Fruit fly (Drosophila melanogaster) whole organism, embryonic: ENCODE measurements around the gene IntS10.

Experiments
- Ada2b ChIP-seq: fragments of 200-800 bp; sonication (Bioruptor generic); IDR thresholded peaks from 2 replicates; pipeline ENCODE4 v1.3.6; 2022; ENCODE audit warnings: missing biosample characterization, missing genetic modification characterization
- B-H1 ChIP-seq: fragments of 200-800 bp; sonication (Bioruptor generic); IDR thresholded peaks from 3 replicates; pipeline ENCODE4 v1.3.6; 2022; ENCODE audit warnings: missing biosample characterization, missing genetic modification characterization
- BEAF-32 ChIP-seq: fragments of 200-800 bp; sonication (Bioruptor generic); optimal IDR thresholded peaks from 3 replicates; lab custom pipeline; 2017; ENCODE audit warnings: missing biosample characterization, missing genetic modification characterization, mild to moderate bottlenecking, moderate library complexity, missing genetic modification reagents
- Blimp-1 ChIP-seq: fragments of 200-800 bp; sonication (Bioruptor generic); optimal IDR thresholded peaks from 3 replicates; lab custom pipeline; 2018; ENCODE audit warnings: missing biosample characterization, missing genetic modification characterization, mild to moderate bottlenecking, moderate library complexity, missing genetic modification reagents
- BtbVII ChIP-seq: fragments of 200-800 bp; sonication (Bioruptor generic); optimal IDR thresholded peaks from 3 replicates; lab custom pipeline; 2017; ENCODE audit warnings: missing biosample characterization, mild to moderate bottlenecking, missing genetic modification characterization
- CG10979 ChIP-seq: fragments of 200-800 bp; sonication (Bioruptor generic); optimal IDR thresholded peaks from 2 replicates; lab custom pipeline; 2018; ENCODE audit warnings: missing biosample characterization, mild to moderate bottlenecking, missing genetic modification characterization, moderate library complexity
- CG12155 ChIP-seq: fragments of 200-800 bp; sonication (Bioruptor generic); optimal IDR thresholded peaks from 3 replicates; lab custom pipeline; 2016; ENCODE audit warnings: missing biosample characterization, missing genetic modification characterization
- CG12391 ChIP-seq: fragments of 200-800 bp; sonication (Bioruptor generic); optimal IDR thresholded peaks from 3 replicates; lab custom pipeline; 2018; ENCODE audit warnings: missing biosample characterization, mild to moderate bottlenecking, missing genetic modification characterization, moderate library complexity
- CG12744 ChIP-seq: fragments of 200-800 bp; sonication (Bioruptor generic); optimal IDR thresholded peaks from 2 replicates; lab custom pipeline; 2016; ENCODE audit warnings: missing biosample characterization, missing genetic modification characterization
- CG13287 ChIP-seq: fragments of 200-800 bp; sonication (Bioruptor generic); IDR thresholded peaks from 2 replicates; pipeline ENCODE4 v1.3.6; 2022; ENCODE audit warnings: missing biosample characterization, missing genetic modification characterization; ENCODE audit not compliant: partially characterized antibody
- CG14667 ChIP-seq: fragments of 200-800 bp; sonication (Bioruptor generic); IDR thresholded peaks from 2 replicates; pipeline ENCODE4 v1.3.6; 2022; ENCODE audit warnings: missing biosample characterization, missing genetic modification characterization
- CG14710 ChIP-seq: fragments of 200-800 bp; sonication (Bioruptor generic); optimal IDR thresholded peaks from 3 replicates; lab custom pipeline; 2019; ENCODE audit warnings: missing biosample characterization, mild to moderate bottlenecking, missing genetic modification characterization, moderate library complexity
- CG14860 ChIP-seq: fragments of 200-800 bp; sonication (Bioruptor generic); IDR thresholded peaks from 3 replicates; pipeline ENCODE4 v1.3.6; 2022; ENCODE audit warnings: missing biosample characterization, missing genetic modification characterization; ENCODE audit not compliant: partially characterized antibody
- CG1603 ChIP-seq: fragments of 200-800 bp; sonication (Bioruptor generic); optimal IDR thresholded peaks from 2 replicates; lab custom pipeline; 2019; ENCODE audit warnings: missing biosample characterization, mild to moderate bottlenecking, missing genetic modification characterization, moderate library complexity
- CG16815 ChIP-seq: fragments of 200-800 bp; sonication (Bioruptor generic); optimal IDR thresholded peaks from 3 replicates; lab custom pipeline; 2017; ENCODE audit warnings: missing biosample characterization, mild to moderate bottlenecking, missing genetic modification characterization
- CG17612 ChIP-seq: fragments of 200-800 bp; sonication (Bioruptor generic); IDR thresholded peaks from 2 replicates; pipeline ENCODE4 v1.3.6; 2022; ENCODE audit warnings: missing biosample characterization, missing genetic modification characterization
- CG3726 ChIP-seq: fragments of 200-800 bp; sonication (Bioruptor generic); IDR thresholded peaks from 3 replicates; pipeline ENCODE4, ENCODE4 v1.3.6; 2022; ENCODE audit warnings: missing biosample characterization, missing genetic modification characterization
- CG4424 ChIP-seq: fragments of 200-800 bp; sonication (Bioruptor generic); optimal IDR thresholded peaks from 3 replicates; lab custom pipeline; 2016; ENCODE audit warnings: missing biosample characterization, missing genetic modification characterization
- CG8281 ChIP-seq: fragments of 200-800 bp; sonication (Bioruptor generic); optimal IDR thresholded peaks from 2 replicates; lab custom pipeline; 2018; ENCODE audit warnings: missing biosample characterization, mild to moderate bottlenecking, missing genetic modification characterization, moderate library complexity
- CG8944 ChIP-seq: fragments of 200-800 bp; sonication (Bioruptor generic); optimal IDR thresholded peaks from 3 replicates; lab custom pipeline; 2016; ENCODE audit warnings: missing biosample characterization, missing genetic modification characterization
- CG9727 ChIP-seq: fragments of 200-800 bp; sonication (Bioruptor generic); optimal IDR thresholded peaks from 3 replicates; lab custom pipeline; 2017; ENCODE audit warnings: missing biosample characterization, mild to moderate bottlenecking, missing genetic modification characterization
- Dbx ChIP-seq: fragments of 200-800 bp; sonication (Bioruptor generic); IDR thresholded peaks from 3 replicates; pipeline ENCODE4 v1.3.6; 2022; ENCODE audit warnings: missing biosample characterization, missing genetic modification characterization
- HLH3B ChIP-seq: fragments of 200-800 bp; sonication (Bioruptor generic); IDR thresholded peaks from 2 replicates; pipeline ENCODE4 v1.3.6; 2022; ENCODE audit warnings: missing biosample characterization, missing genetic modification characterization
- Hsf ChIP-seq: fragments of 200-800 bp; sonication (Bioruptor generic); optimal IDR thresholded peaks from 3 replicates; lab custom pipeline; 2016; ENCODE audit warnings: missing biosample characterization, missing genetic modification characterization
- Kr ChIP-seq: fragments of 200-800 bp; sonication (Bioruptor generic); optimal IDR thresholded peaks from 2 replicates; lab custom pipeline; 2017; ENCODE audit warnings: missing biosample characterization, mild to moderate bottlenecking, missing genetic modification characterization
- Med ChIP-seq: fragments of 200-800 bp; sonication (Bioruptor generic); peaks from one replicate; lab custom pipeline; 2016; ENCODE audit warnings: missing biosample characterization, missing genetic modification characterization, mild to moderate bottlenecking, inconsistent platforms, moderate library complexity
- Oli ChIP-seq: fragments of 200-800 bp; sonication (Bioruptor generic); optimal IDR thresholded peaks from 2 replicates; lab custom pipeline; 2018; ENCODE audit warnings: missing biosample characterization, mild to moderate bottlenecking, missing genetic modification characterization, moderate library complexity
- PHDP ChIP-seq: fragments of 200-800 bp; sonication (Bioruptor generic); optimal IDR thresholded peaks from 3 replicates; lab custom pipeline; 2018; ENCODE audit warnings: missing biosample characterization, mild to moderate bottlenecking, missing genetic modification characterization, moderate library complexity
- Ptx1 ChIP-seq: fragments of 200-800 bp; sonication (Bioruptor generic); IDR thresholded peaks from 2 replicates; pipeline ENCODE4 v1.3.6; 2022; ENCODE audit warnings: missing biosample characterization, missing genetic modification characterization
- Sry-β ChIP-seq: fragments of 200-800 bp; sonication (Bioruptor generic); optimal IDR thresholded peaks from 2 replicates; lab custom pipeline; 2018; ENCODE audit warnings: missing biosample characterization, mild to moderate bottlenecking, missing genetic modification characterization, moderate library complexity
- Trl ChIP-seq, 3 experiments: fragments of >200 bp in 2 of 3; fragments of 200-800 bp in 1 of 3; sonication (Bioruptor generic) in 1 of 3; optimal IDR thresholded peaks; 2 replicates in 1 of 3; 3 replicates in 2 of 3; lab custom pipeline; 2016 to 2017; ENCODE audit warnings: missing biosample characterization in 1 of 3, missing genetic modification characterization in 1 of 3
- ab ChIP-seq: fragments of 200-800 bp; sonication (Bioruptor generic); optimal IDR thresholded peaks from 2 replicates; lab custom pipeline; 2016; ENCODE audit warnings: missing biosample characterization, missing genetic modification characterization
- ac ChIP-seq: fragments of 200-800 bp; sonication (Bioruptor generic); optimal IDR thresholded peaks from 3 replicates; lab custom pipeline; 2017; ENCODE audit warnings: missing biosample characterization, mild to moderate bottlenecking, missing genetic modification characterization
- bsh ChIP-seq, 2 experiments: fragments of 200-800 bp; sonication (Bioruptor generic); optimal IDR thresholded peaks; 2 replicates each; lab custom pipeline; 2017 to 2018; ENCODE audit warnings: mild to moderate bottlenecking in 2 of 2, missing biosample characterization in 2 of 2, missing genetic modification characterization in 2 of 2, moderate library complexity in 1 of 2
- caup ChIP-seq: fragments of 200-800 bp; sonication (Bioruptor generic); optimal IDR thresholded peaks from 3 replicates; lab custom pipeline; 2017; ENCODE audit warnings: missing biosample characterization, mild to moderate bottlenecking, missing genetic modification characterization, moderate library complexity; ENCODE audit not compliant: severe bottlenecking
- crp ChIP-seq, 2 experiments: fragments of 200-800 bp; sonication (Bioruptor generic); optimal IDR thresholded peaks; 2 replicates in 1 of 2; 3 replicates in 1 of 2; lab custom pipeline; 2017; ENCODE audit warnings: missing biosample characterization in 2 of 2, missing genetic modification characterization in 2 of 2, mild to moderate bottlenecking in 1 of 2, moderate library complexity in 1 of 2
- dysf ChIP-seq: fragments of 200-800 bp; sonication (Bioruptor generic); IDR thresholded peaks from 3 replicates; pipeline ENCODE4 v1.3.6; 2022; ENCODE audit warnings: missing biosample characterization, missing genetic modification characterization
- fd96Cb ChIP-seq: fragments of 200-800 bp; sonication (Bioruptor generic); optimal IDR thresholded peaks from 2 replicates; lab custom pipeline; 2018; ENCODE audit warnings: missing biosample characterization, mild to moderate bottlenecking, missing genetic modification characterization, moderate library complexity
- gsb-n ChIP-seq: fragments of 200-800 bp; sonication (Bioruptor generic); optimal IDR thresholded peaks from 3 replicates; lab custom pipeline; 2018; ENCODE audit warnings: missing biosample characterization, mild to moderate bottlenecking, missing genetic modification characterization
- h ChIP-seq: fragments of >200 bp; optimal IDR thresholded peaks from 2 replicates; lab custom pipeline; 2017
- hkb ChIP-seq, 2 experiments: fragments of 200-800 bp in 1 of 2; fragments of >200 bp in 1 of 2; sonication (Bioruptor generic) in 1 of 2; IDR thresholded peaks in 1 of 2; optimal IDR thresholded peaks in 1 of 2; 2 replicates each; pipeline versions ENCODE4 v1.3.6 to Lab custom; 2017 to 2022; ENCODE audit warnings: missing biosample characterization in 1 of 2, missing genetic modification characterization in 1 of 2
- hth ChIP-seq: fragments of >200 bp; optimal IDR thresholded peaks from 2 replicates; lab custom pipeline; 2017; ENCODE audit warnings: inconsistent platforms
- insv ChIP-seq, 2 experiments: fragments of 200-800 bp; sonication (Bioruptor generic); optimal IDR thresholded peaks; 3 replicates each; lab custom pipeline; 2016 to 2018; ENCODE audit warnings: missing biosample characterization in 2 of 2, missing genetic modification characterization in 2 of 2
- kni ChIP-seq: fragments of 200-800 bp; sonication (Bioruptor generic); optimal IDR thresholded peaks from 3 replicates; lab custom pipeline; 2017; ENCODE audit warnings: mild to moderate bottlenecking, missing biosample characterization, missing genetic modification reagents, missing genetic modification characterization
- nerfin-1 ChIP-seq: fragments of 200-800 bp; sonication (Bioruptor generic); optimal IDR thresholded peaks from 3 replicates; lab custom pipeline; 2019; ENCODE audit warnings: missing biosample characterization, mild to moderate bottlenecking, missing genetic modification characterization, moderate library complexity
- pzg ChIP-seq: fragments of 200-800 bp; sonication (Bioruptor generic); optimal IDR thresholded peaks from 3 replicates; lab custom pipeline; 2018; ENCODE audit warnings: missing biosample characterization, mild to moderate bottlenecking, missing genetic modification characterization, moderate library complexity
- schlank ChIP-seq: fragments of 200-800 bp; sonication (Bioruptor generic); optimal IDR thresholded peaks from 2 replicates; lab custom pipeline; 2018; ENCODE audit warnings: missing biosample characterization, mild to moderate bottlenecking, missing genetic modification characterization
- sna ChIP-seq: fragments of 200-800 bp; sonication (Bioruptor generic); IDR thresholded peaks from 2 replicates; pipeline ENCODE4 v1.3.6; 2022; ENCODE audit warnings: missing biosample characterization, missing genetic modification characterization; ENCODE audit not compliant: partially characterized antibody
- unpg ChIP-seq: fragments of 200-800 bp; sonication (Bioruptor generic); optimal IDR thresholded peaks from 3 replicates; lab custom pipeline; 2018; ENCODE audit warnings: missing biosample characterization, mild to moderate bottlenecking, missing genetic modification characterization, moderate library complexity

Gene IntS10

DNA sequence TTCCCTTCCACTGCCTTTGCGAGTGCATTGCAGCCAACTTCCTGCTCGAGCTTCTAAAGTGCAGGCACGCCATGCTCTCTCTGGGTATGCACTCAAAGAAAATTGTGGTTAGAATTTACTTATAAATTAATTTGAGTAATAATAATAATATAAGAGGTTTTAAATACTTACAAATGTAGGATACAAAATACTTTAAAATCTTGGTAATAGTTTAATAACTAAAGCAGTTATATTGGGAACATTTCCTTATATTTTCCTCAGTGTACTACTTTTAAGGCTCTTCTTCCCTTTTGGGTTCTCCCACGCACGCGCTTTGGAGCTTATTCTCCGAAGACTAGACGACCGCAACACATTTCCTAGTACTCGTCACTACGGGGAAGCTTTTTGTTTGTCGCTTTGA lies 20.0 kb downstream of the IntS10 start (continued):
- TF ChIP-seq dysf: peak; percentile 87
- peak; percentile 84 for TF ChIP-seq CG9727 (GFP tag; lab: Kevin White, UChicago)
- TF ChIP-seq unpg (GFP tag; lab: Kevin White, UChicago): peak; percentile 84
- TF ChIP-seq Kr: no peak
- peak; percentile 76 for TF ChIP-seq BtbVII (GFP tag; lab: Kevin White, UChicago)
- TF ChIP-seq CG14667: peak; percentile 69
- no peak for TF ChIP-seq CG8944 (GFP tag; lab: Kevin White, UChicago)
- no peak for TF ChIP-seq kni
- TF ChIP-seq insv (GFP tag; optimal IDR thresholded peaks at IDR 0.05; lab: Kevin White, UChicago): peak in 1 of 2 experiments; percentile 37
- TF ChIP-seq schlank (tag; lab: Kevin White, UChicago): no peak
- TF ChIP-seq pzg (GFP tag; lab: Kevin White, UChicago): no peak
- no peak for TF ChIP-seq Trl (optimal IDR thresholded peaks at IDR 0.05; lab: Kevin White, UChicago)
- no peak for TF ChIP-seq Trl (GFP tag; optimal IDR thresholded peaks at IDR 0.05; lab: Kevin White, UChicago)
- TF ChIP-seq CG8281 (tag; lab: Kevin White, UChicago): no peak
- TF ChIP-seq h (lab: Kevin White, UChicago): no peak
- peak; percentile 50 for TF ChIP-seq CG17612
- TF ChIP-seq CG14710: peak; percentile 74
- peak; percentile 85 for TF ChIP-seq Dbx (GFP tag; lab: Robert Waterston, UW)
- TF ChIP-seq crp (GFP tag; optimal IDR thresholded peaks at IDR 0.05; lab: Kevin White, UChicago): peak in 1 of 2 experiments; percentile 17
- no peak for TF ChIP-seq CG1603
- TF ChIP-seq sna (GFP tag; lab: Robert Waterston, UW): no peak
- peak in 1 of 2 experiments; percentile 85 for TF ChIP-seq bsh (GFP tag; optimal IDR thresholded peaks at IDR 0.05; lab: Kevin White, UChicago)
- TF ChIP-seq Ptx1 (GFP tag; lab: Robert Waterston, UW): peak; percentile 74
- no peak for TF ChIP-seq CG13287 (GFP tag; lab: Robert Waterston, UW)
- TF ChIP-seq Blimp-1 (GFP tag; lab: Kevin White, UChicago): no peak
- TF ChIP-seq hth (lab: Kevin White, UChicago): no peak
- no peak for TF ChIP-seq BEAF-32 (GFP tag; lab: Kevin White, UChicago)
- TF ChIP-seq Ada2b: peak; percentile 82
- TF ChIP-seq CG3726: 0 out of 3 replicates have a peak, but pooled peaks have one; percentile 50
- peak; percentile 22 for TF ChIP-seq CG16815
- no peak for TF ChIP-seq Sry-β (GFP tag; lab: Kevin White, UChicago)
- TF ChIP-seq CG4424: peak; percentile 75
- TF ChIP-seq PHDP (tag; lab: Kevin White, UChicago): peak; percentile 90
- peak; percentile 64 for TF ChIP-seq CG12155
- TF ChIP-seq CG12391 (tag; lab: Kevin White, UChicago): peak; percentile 89
- peak; percentile 84 for TF ChIP-seq CG10979 (tag; lab: Kevin White, UChicago)
- TF ChIP-seq hkb (optimal IDR thresholded peaks at IDR 0.05; lab: Kevin White, UChicago): no peak
- peak; percentile 89 for TF ChIP-seq hkb (GFP tag; IDR thresholded peaks at IDR 0.05; lab: Robert Waterston, UW)
- peak; percentile 83 for TF ChIP-seq nerfin-1
- TF ChIP-seq CG14860 (GFP tag; lab: Robert Waterston, UW): no peak
- TF ChIP-seq Med (GFP tag; lab: Kevin White, UChicago): peak; percentile 74
- peak; percentile 87 for TF ChIP-seq HLH3B (GFP tag; lab: Robert Waterston, UW)
- TF ChIP-seq B-H1 (GFP tag; lab: Robert Waterston, UW): peak; percentile 60; the same call in 2 of the 3 replicates
- peak; percentile 84 for TF ChIP-seq caup
- TF ChIP-seq CG12744 (GFP tag; lab: Kevin White, UChicago): no peak
- TF ChIP-seq Oli (tag; lab: Kevin White, UChicago): peak; percentile 82
- TF ChIP-seq ab: no peak
- no peak for TF ChIP-seq ac (GFP tag; lab: Kevin White, UChicago)
- peak; percentile 15 for TF ChIP-seq Hsf (GFP tag; lab: Kevin White, UChicago)
- peak; percentile 78 for TF ChIP-seq gsb-n (tag; lab: Kevin White, UChicago)
- peak; percentile 83 for TF ChIP-seq fd96Cb (tag; lab: Kevin White, UChicago)
